Worm (Caenorhabditis elegans): Measurements from ENCODE around the gene T22F7.1.
A peak's percentile ranks its signal among the peaks of the same experiment; 100 is the strongest.

The T22F7.1 gene

DNA sequence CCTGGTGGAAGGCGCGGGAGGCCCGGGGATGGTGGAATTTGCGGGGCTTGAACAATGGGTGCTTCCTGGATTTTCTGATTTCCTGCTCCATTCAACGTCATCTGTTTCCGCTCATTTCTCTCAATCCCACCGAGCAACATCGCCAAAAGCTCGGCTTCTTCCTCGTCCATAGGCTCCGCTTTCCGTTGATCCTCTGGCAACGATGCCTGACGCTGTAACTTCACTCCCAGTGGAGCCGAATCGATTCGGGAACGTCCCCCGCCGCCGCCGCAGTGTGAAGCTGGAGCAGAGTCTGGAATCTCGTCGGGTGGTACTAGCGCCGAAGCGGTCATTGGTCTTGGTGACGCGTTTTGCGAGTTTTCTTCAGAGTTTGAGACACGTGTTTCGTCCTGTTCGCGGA, 53.6 kb downstream of the T22F7.1 start:
- TF ChIP-seq dpl-1 (GFP tag; optimal IDR thresholded peaks at IDR 0.05) (no peak), nhr-48 (tag; optimal IDR thresholded peaks at IDR 0.05) (no peak), unc-39 (tag; optimal IDR thresholded peaks at IDR 0.05) (no peak), tag-97 (GFP tag; IDR thresholded peaks at IDR 0.05) (no peak), egl-43 (GFP tag; IDR thresholded peaks at IDR 0.05) (0 out of 2 replicates have a peak, but pooled peaks have one; percentile 14), set-16 (GFP tag; IDR thresholded peaks at IDR 0.05) (peak; percentile 83; the same call in 1 of the 2 replicates), dmd-8 (GFP tag; IDR thresholded peaks at IDR 0.05) (no peak), madf-5 (GFP tag; IDR thresholded peaks at IDR 0.05) (no peak), unc-130 (GFP tag; optimal IDR thresholded peaks at IDR 0.05) (no peak)
